Fruit fly (Drosophila melanogaster) S2 (cell line): ENCODE results near the gene Ing5.

Source experiments
- CG8478 ChIP-seq: fragments of >200 bp; optimal IDR thresholded peaks from 2 replicates; lab custom pipeline; 2018
- CTCF ChIP-seq, 2 experiments: fragments of >200 bp; optimal IDR thresholded peaks; 2 replicates each; lab custom pipeline; 2018

- TF ChIP-seq CG8478 (lab: Kevin White, UChicago) (no peak), CTCF (optimal IDR thresholded peaks at IDR 0.05; lab: Kevin White, UChicago) (peak in 1 of 2 experiments; percentile 46)
These were observed 7.8 kb upstream of the Ing5 start, which contains the start of gene RpL24 for dm6 chr2L:13394903-13395302.
